Worm (Caenorhabditis elegans) whole organism, young adult: ENCODE measurements around the gene cpin-1.
A peak's percentile ranks its signal among the peaks of the same experiment; 100 is the strongest.

Experiments used
- B0035.1 ChIP-seq: sonication (generic microtip); optimal IDR thresholded peaks from 2 replicates; lab custom pipeline; 2016; ENCODE audit warnings: missing genetic modification characterization, mild to moderate bottlenecking, missing compliant biosample characterization, missing genotype, missing genetic modification reagents
- B0261.1 ChIP-seq: sonication (generic microtip); optimal IDR thresholded peaks from 2 replicates; lab custom pipeline; 2016; ENCODE audit warnings: mild to moderate bottlenecking, missing genetic modification characterization, moderate library complexity, missing compliant biosample characterization
- B0336.3 ChIP-seq: fragments of 200-800 bp; sonication (Bioruptor generic); IDR thresholded peaks from 2 replicates; pipeline ENCODE4 v1.3.6; 2022; ENCODE audit warnings: missing genetic modification characterization, missing compliant biosample characterization
- C06A6.2 ChIP-seq: fragments of 200-800 bp; sonication (Bioruptor generic); conservative IDR thresholded peaks from 2 replicates; pipeline ENCODE4 v1.3.6; 2022; ENCODE audit warnings: missing genetic modification characterization, missing compliant biosample characterization
- F33H1.4 ChIP-seq: fragments of 200-800 bp; sonication (Bioruptor generic); IDR thresholded peaks from 2 replicates; pipeline ENCODE4 v1.3.6; 2022; ENCODE audit warnings: missing genetic modification reagents, missing genetic modification characterization, missing compliant biosample characterization
- F57A8.1 ChIP-seq: fragments of 200-800 bp; sonication (Bioruptor generic); optimal IDR thresholded peaks from 2 replicates; lab custom pipeline; 2018; ENCODE audit warnings: mild to moderate bottlenecking, missing genetic modification characterization, moderate library complexity, missing compliant biosample characterization
- Y79H2A.3 ChIP-seq: fragments of 200-800 bp; sonication (Bioruptor generic); conservative IDR thresholded peaks from 2 replicates; pipeline ENCODE4 v1.3.6; 2022; ENCODE audit warnings: missing genetic modification reagents, missing genetic modification characterization, missing compliant biosample characterization
- Y95B8A.8 ChIP-seq: fragments of 200-800 bp; sonication (Bioruptor generic); IDR thresholded peaks from 2 replicates; pipeline ENCODE4 v1.3.6; 2022; ENCODE audit warnings: missing genetic modification reagents, missing genetic modification characterization, missing compliant biosample characterization
- ZK185.1 ChIP-seq: sonication (generic microtip); optimal IDR thresholded peaks from 2 replicates; lab custom pipeline; 2016; ENCODE audit warnings: mild to moderate bottlenecking, missing genetic modification characterization, missing compliant biosample characterization; ENCODE audit not compliant: poor library complexity, severe bottlenecking
- akir-1 ChIP-seq: fragments of 200-800 bp; sonication (Bioruptor generic); optimal IDR thresholded peaks from 2 replicates; lab custom pipeline; 2018; ENCODE audit warnings: mild to moderate bottlenecking, missing genetic modification characterization, moderate library complexity, missing compliant biosample characterization
- attf-3 ChIP-seq: fragments of 200-800 bp; sonication (Bioruptor generic); conservative IDR thresholded peaks from 2 replicates; pipeline ENCODE4 v1.3.6; 2022; ENCODE audit warnings: missing genetic modification reagents, missing genetic modification characterization, missing compliant biosample characterization
- bed-1 ChIP-seq: fragments of 200-800 bp; sonication (Bioruptor generic); IDR thresholded peaks from 2 replicates; pipeline ENCODE4 v1.3.6; 2022; ENCODE audit warnings: missing genetic modification reagents, missing genetic modification characterization, missing compliant biosample characterization
- ccch-3 ChIP-seq: fragments of 200-800 bp; sonication (Bioruptor generic); optimal IDR thresholded peaks from 2 replicates; lab custom pipeline; 2018; ENCODE audit warnings: mild to moderate bottlenecking, missing genetic modification characterization, missing compliant biosample characterization
- cebp-2 ChIP-seq: fragments of 200-800 bp; sonication (Bioruptor generic); IDR thresholded peaks from 2 replicates; pipeline ENCODE4 v1.3.6; 2022; ENCODE audit warnings: missing genetic modification characterization, missing compliant biosample characterization
- ceh-27 ChIP-seq: fragments of 200-800 bp; sonication (Bioruptor generic); optimal IDR thresholded peaks from 2 replicates; lab custom pipeline; 2018; ENCODE audit warnings: mild to moderate bottlenecking, missing genetic modification characterization, moderate library complexity, missing compliant biosample characterization
- ceh-91 ChIP-seq: fragments of 200-800 bp; sonication (Bioruptor generic); IDR thresholded peaks from 2 replicates; pipeline ENCODE4 v1.3.6; 2022; ENCODE audit warnings: missing genetic modification reagents, missing genetic modification characterization, missing compliant biosample characterization
- die-1 ChIP-seq: sonication (generic microtip); optimal IDR thresholded peaks from 2 replicates; lab custom pipeline; 2016; ENCODE audit warnings: missing genotype, mild to moderate bottlenecking, missing genetic modification characterization, missing compliant biosample characterization
- dpl-1 ChIP-seq: fragments of 150-350 bp; optimal IDR thresholded peaks from 2 replicates; lab custom pipeline; 2014; ENCODE audit warnings: missing biosample characterization, missing genetic modification reagents, missing genetic modification characterization
- egl-18 ChIP-seq: fragments of 200-800 bp; sonication (Bioruptor generic); IDR thresholded peaks from 2 replicates; pipeline ENCODE4 v1.3.6; 2022; ENCODE audit warnings: missing genetic modification reagents, missing genetic modification characterization, missing compliant biosample characterization
- egl-44 ChIP-seq: fragments of 200-800 bp; sonication (Bioruptor generic); IDR thresholded peaks from 2 replicates; pipeline ENCODE4 v1.3.6; 2022; ENCODE audit warnings: missing genetic modification reagents, missing genetic modification characterization, missing compliant biosample characterization
- ekl-4 ChIP-seq: fragments of 200-800 bp; sonication (Bioruptor generic); IDR thresholded peaks from 2 replicates; pipeline ENCODE4 v1.3.6; 2022; ENCODE audit warnings: missing genetic modification reagents, missing genetic modification characterization, missing compliant biosample characterization
- ets-4 ChIP-seq: fragments of 200-800 bp; sonication (Bioruptor generic); optimal IDR thresholded peaks from 2 replicates; lab custom pipeline; 2018; ENCODE audit warnings: mild to moderate bottlenecking, missing genetic modification characterization, missing compliant biosample characterization
- fkh-3 ChIP-seq: sonication (generic microtip); optimal IDR thresholded peaks from 2 replicates; lab custom pipeline; 2016; ENCODE audit warnings: mild to moderate bottlenecking, missing genetic modification characterization, missing compliant biosample characterization
- hmg-20 ChIP-seq: fragments of 200-800 bp; sonication (Bioruptor generic); IDR thresholded peaks from 2 replicates; pipeline ENCODE4 v1.3.6; 2022; ENCODE audit warnings: missing genetic modification reagents, missing genetic modification characterization, missing compliant biosample characterization
- hrde-1 ChIP-seq: sonication (generic microtip); optimal IDR thresholded peaks from 2 replicates; lab custom pipeline; 2016; ENCODE audit warnings: missing genetic modification characterization, mild to moderate bottlenecking, missing compliant biosample characterization, moderate library complexity, missing genotype, missing genetic modification reagents, borderline replicate concordance
- hsf-1 ChIP-seq: fragments of 200-800 bp; sonication (Bioruptor generic); IDR thresholded peaks from 2 replicates; pipeline ENCODE4 v1.3.6; 2022; ENCODE audit warnings: missing genetic modification reagents, missing genetic modification characterization, missing compliant biosample characterization
- lag-1 ChIP-seq: fragments of 200-800 bp; sonication (Bioruptor generic); IDR thresholded peaks from 2 replicates; pipeline ENCODE4 v1.3.6; 2022; ENCODE audit warnings: missing genetic modification reagents, missing genetic modification characterization, missing compliant biosample characterization
- let-607 ChIP-seq, 2 experiments: fragments of 200-800 bp in 1 of 2; sonication (Bioruptor generic) in 1 of 2; sonication (generic microtip) in 1 of 2; optimal IDR thresholded peaks; 2 replicates each; lab custom pipeline; 2016 to 2018; ENCODE audit warnings: mild to moderate bottlenecking in 2 of 2, missing compliant biosample characterization in 2 of 2, missing genetic modification characterization in 2 of 2, moderate library complexity in 2 of 2, missing genotype in 1 of 2
- lin-40 ChIP-seq: sonication (generic microtip); optimal IDR thresholded peaks from 2 replicates; lab custom pipeline; 2016; ENCODE audit warnings: missing genetic modification characterization, mild to moderate bottlenecking, missing compliant biosample characterization, missing genotype, missing genetic modification reagents
- lin-54 ChIP-seq: fragments of 200-800 bp; sonication (Bioruptor generic); optimal IDR thresholded peaks from 2 replicates; lab custom pipeline; 2018; ENCODE audit warnings: mild to moderate bottlenecking, missing genetic modification characterization, missing compliant biosample characterization
- lir-1 ChIP-seq: fragments of 200-800 bp; sonication (Bioruptor generic); conservative IDR thresholded peaks from 2 replicates; pipeline ENCODE4 v1.3.6; 2022; ENCODE audit warnings: missing genetic modification reagents, missing genetic modification characterization, missing compliant biosample characterization
- madf-10 ChIP-seq: sonication (generic microtip); optimal IDR thresholded peaks from 2 replicates; lab custom pipeline; 2016; ENCODE audit warnings: mild to moderate bottlenecking, missing genetic modification characterization, missing compliant biosample characterization
- madf-6 ChIP-seq: fragments of 200-800 bp; sonication (Bioruptor generic); IDR thresholded peaks from 2 replicates; pipeline ENCODE4 v1.3.6; 2022; ENCODE audit warnings: missing genetic modification reagents, missing genetic modification characterization, missing compliant biosample characterization
- madf-8 ChIP-seq: fragments of 200-800 bp; sonication (Bioruptor generic); conservative IDR thresholded peaks from 2 replicates; pipeline ENCODE4 v1.3.6; 2022; ENCODE audit warnings: missing genetic modification reagents, missing genetic modification characterization, missing compliant biosample characterization
- mxl-1 ChIP-seq: sonication (generic microtip); optimal IDR thresholded peaks from 2 replicates; lab custom pipeline; 2016; ENCODE audit warnings: missing genetic modification characterization, missing compliant biosample characterization
- nhr-120 ChIP-seq: fragments of 200-800 bp; sonication (Bioruptor generic); IDR thresholded peaks from 2 replicates; pipeline ENCODE4 v1.3.6; 2022; ENCODE audit warnings: missing genetic modification characterization, missing compliant biosample characterization
- nhr-80 ChIP-seq: sonication (generic microtip); optimal IDR thresholded peaks from 2 replicates; lab custom pipeline; 2016; ENCODE audit warnings: missing genetic modification characterization, missing compliant biosample characterization
- rec-8 ChIP-seq, 2 experiments: sonication (generic microtip); optimal IDR thresholded peaks; 2 replicates each; lab custom pipeline; 2016; ENCODE audit warnings: mild to moderate bottlenecking in 2 of 2, missing genetic modification characterization in 2 of 2, missing genetic modification reagents in 2 of 2, missing genotype in 2 of 2, missing biosample characterization in 1 of 2, missing compliant biosample characterization in 1 of 2, moderate library complexity in 1 of 2
- repo-1 ChIP-seq: sonication (generic microtip); optimal IDR thresholded peaks from 2 replicates; lab custom pipeline; 2017; ENCODE audit warnings: mild to moderate bottlenecking, missing genetic modification characterization, missing compliant biosample characterization
- sdz-38 ChIP-seq: sonication (generic microtip); optimal IDR thresholded peaks from 2 replicates; lab custom pipeline; 2016; ENCODE audit warnings: missing genotype, missing genetic modification characterization, missing compliant biosample characterization
- sea-2 ChIP-seq: fragments of 200-800 bp; sonication (Bioruptor generic); IDR thresholded peaks from 2 replicates; pipeline ENCODE4 v1.3.6; 2022; ENCODE audit warnings: missing genetic modification characterization, missing compliant biosample characterization
- somi-1 ChIP-seq: fragments of 200-800 bp; sonication (Bioruptor generic); optimal IDR thresholded peaks from 2 replicates; lab custom pipeline; 2018; ENCODE audit warnings: mild to moderate bottlenecking, missing genetic modification characterization, missing compliant biosample characterization
- zim-3 ChIP-seq: sonication (generic microtip); optimal IDR thresholded peaks from 2 replicates; lab custom pipeline; 2017; ENCODE audit warnings: mild to moderate bottlenecking, missing genetic modification characterization, moderate library complexity, missing compliant biosample characterization
- ztf-22 ChIP-seq: fragments of 200-800 bp; sonication (Bioruptor generic); optimal IDR thresholded peaks from 2 replicates; lab custom pipeline; 2018; ENCODE audit warnings: mild to moderate bottlenecking, missing genetic modification characterization, moderate library complexity, missing compliant biosample characterization

The cpin-1 gene

DNA sequence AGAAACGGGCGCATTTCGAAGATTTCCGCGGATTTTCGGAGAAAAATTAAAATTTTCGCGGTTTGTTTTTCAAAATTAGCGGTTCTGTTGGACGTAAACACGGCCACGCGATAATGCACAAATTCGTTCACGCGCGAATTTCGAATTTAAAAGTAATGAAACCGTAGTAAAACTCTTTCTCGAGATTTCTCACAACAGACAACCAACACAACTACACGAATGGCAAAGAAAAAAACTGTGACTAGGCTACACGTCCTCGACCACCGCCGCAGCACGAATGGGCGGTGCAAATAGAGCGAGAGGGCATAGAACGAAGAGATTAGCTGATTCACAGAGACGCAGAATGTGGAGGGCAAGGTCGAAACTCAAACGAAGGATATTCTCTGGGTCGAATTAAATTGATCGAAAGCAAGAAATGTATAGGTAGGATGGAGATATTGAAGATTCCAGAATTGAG lies 9.6 kb upstream of the cpin-1 start, which contains the start of gene idh-1 (continued):
- TF ChIP-seq ztf-22 (GFP tag; lab: Kevin White, UChicago): no peak
- no peak for TF ChIP-seq attf-3 (GFP tag; lab: Robert Waterston, UW)
- TF ChIP-seq fkh-3 (tag; lab: Kevin White, UChicago): no peak
- TF ChIP-seq nhr-120 (GFP tag; lab: Robert Waterston, UW): no peak
- peak; percentile 36; the same call in 1 of the 2 replicates for TF ChIP-seq Y95B8A.8 (GFP tag; lab: Robert Waterston, UW)
- no peak for TF ChIP-seq let-607 (tag; optimal IDR thresholded peaks at IDR 0.05; lab: Kevin White, UChicago)
- TF ChIP-seq madf-8 (GFP tag; lab: Robert Waterston, UW): peak; percentile 83
- TF ChIP-seq ccch-3 (GFP tag; lab: Kevin White, UChicago): no peak
- peak; percentile 89 for TF ChIP-seq lin-54 (GFP tag; lab: Kevin White, UChicago)
- peak; percentile 92 for TF ChIP-seq madf-6 (GFP tag; lab: Robert Waterston, UW)
- no peak for TF ChIP-seq bed-1 (GFP tag; lab: Robert Waterston, UW)
- TF ChIP-seq hmg-20 (GFP tag; lab: Robert Waterston, UW): no peak
- no peak for TF ChIP-seq ets-4 (GFP tag; lab: Kevin White, UChicago)

- TF ChIP-seq egl-44 (GFP tag; lab: Robert Waterston, UW) (no peak), nhr-80 (tag; lab: Kevin White, UChicago) (peak; percentile 23)
Observed at ce11 chrIV:9441391-9441790, 9.1 kb upstream of the cpin-1 start.

- TF ChIP-seq hrde-1: no peak
- TF ChIP-seq lag-1 (GFP tag; lab: Robert Waterston, UW): no peak
- peak; percentile 41 for TF ChIP-seq repo-1 (tag; lab: Kevin White, UChicago)
- TF ChIP-seq zim-3 (tag; lab: Kevin White, UChicago): no peak
- TF ChIP-seq mxl-1 (tag; lab: Kevin White, UChicago): no peak
- no peak for TF ChIP-seq Y79H2A.3
- no peak for TF ChIP-seq bed-1 (GFP tag; lab: Robert Waterston, UW)
- TF ChIP-seq lin-40 (tag; lab: Kevin White, UChicago): peak; percentile 72
- no peak for TF ChIP-seq B0035.1 (tag; lab: Kevin White, UChicago)
- no peak for TF ChIP-seq ZK185.1 (tag; lab: Kevin White, UChicago)
- TF ChIP-seq akir-1: no peak
- no peak for TF ChIP-seq hmg-20 (GFP tag; lab: Robert Waterston, UW)
- no peak for TF ChIP-seq sdz-38
- TF ChIP-seq attf-3 (GFP tag; lab: Robert Waterston, UW): no peak
- peak; percentile 36 for TF ChIP-seq ets-4 (GFP tag; lab: Kevin White, UChicago)
- TF ChIP-seq hsf-1: peak; percentile 59; the same call in 1 of the 2 replicates
- no peak for TF ChIP-seq dpl-1 (GFP tag; lab: Kevin White, UChicago)
- TF ChIP-seq ceh-91: no peak
- TF ChIP-seq B0261.1 (tag; lab: Kevin White, UChicago): no peak
- TF ChIP-seq madf-10 (tag; lab: Kevin White, UChicago): peak; percentile 35
- TF ChIP-seq C06A6.2 (GFP tag; lab: Robert Waterston, UW): peak; percentile 38; the same call in 1 of the 2 replicates
- TF ChIP-seq cebp-2: 0 out of 2 replicates have a peak, but pooled peaks have one; percentile 11
- TF ChIP-seq F57A8.1: no peak
- TF ChIP-seq F33H1.4: no peak
- peak; percentile 68 for TF ChIP-seq B0336.3
- peak; percentile 34 for TF ChIP-seq die-1 (tag; lab: Kevin White, UChicago)
- no peak for TF ChIP-seq ceh-27 (GFP tag; lab: Kevin White, UChicago)
- TF ChIP-seq nhr-80 (tag; lab: Kevin White, UChicago): peak; percentile 86
- no peak for TF ChIP-seq lir-1
- TF ChIP-seq ccch-3 (GFP tag; lab: Kevin White, UChicago): no peak
- TF ChIP-seq egl-18 (GFP tag; lab: Robert Waterston, UW): no peak
- TF ChIP-seq ekl-4: no peak
- no peak for TF ChIP-seq sea-2 (GFP tag; lab: Robert Waterston, UW)
- no peak for TF ChIP-seq rec-8 (tag; optimal IDR thresholded peaks at IDR 0.05; lab: Kevin White, UChicago)
- TF ChIP-seq somi-1 (GFP tag; lab: Kevin White, UChicago): peak; percentile 63
Observed at ce11 chrIV:9442106-9442532, 8.4 kb upstream of the cpin-1 start.
